Worm (Caenorhabditis elegans): Measurements from ENCODE around the gene Y6E2A.7.
"Not testable (repeated sequence)": the region's sequence is repeated elsewhere in the genome, so short reads cannot be mapped to it uniquely, and the experiment has no call there.

Y6E2A.7 gene

DNA sequence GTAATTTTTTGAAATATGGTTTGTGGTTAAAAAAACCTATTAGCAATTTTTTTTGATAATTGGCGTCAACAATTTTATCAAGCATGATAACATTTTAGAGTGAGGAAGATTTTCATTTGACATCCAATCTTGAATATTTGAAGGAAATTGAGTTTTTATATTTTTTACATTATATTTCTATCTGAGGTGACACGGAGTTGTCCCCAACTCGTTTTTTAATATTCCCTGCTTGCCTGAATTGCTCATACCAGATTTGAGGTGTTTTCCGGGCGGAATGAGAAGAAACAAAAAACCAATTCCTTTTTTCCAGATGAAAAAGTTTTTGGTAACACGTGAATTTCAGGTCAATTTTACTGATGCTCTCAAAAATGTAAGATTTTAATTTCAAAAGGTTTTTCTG is at the start of gene Y6E2A.7:
Gene Y6E2A.7 (plus strand): TSS at position 301 of the 400 bp plus-strand sequence.
- no peak for TF ChIP-seq dmd-6 (GFP tag; IDR thresholded peaks at IDR 0.05)
- TF ChIP-seq tag-97 (GFP tag; IDR thresholded peaks at IDR 0.05): no peak
- TF ChIP-seq ztf-11 (tag; optimal IDR thresholded peaks at IDR 0.05): no peak
- no peak for TF ChIP-seq nhr-25 (tag; optimal IDR thresholded peaks at IDR 0.05; ENCODE audit: borderline replicate concordance, insufficient read depth)
- no peak for TF ChIP-seq arid-1 (GFP tag; conservative IDR thresholded peaks at IDR 0.05)
- TF ChIP-seq mdt-29 (GFP tag; IDR thresholded peaks at IDR 0.05): no peak
- no peak for TF ChIP-seq pha-4 (GFP tag; IDR thresholded peaks at IDR 0.05)
- TF ChIP-seq pha-4 (tag; optimal IDR thresholded peaks at IDR 0.05): no peak
- TF ChIP-seq ama-1 (optimal IDR thresholded peaks at IDR 0.05): no peak
- TF ChIP-seq lin-15B (tag; optimal IDR thresholded peaks at IDR 0.05): no peak
- TF ChIP-seq T26A8.4 (GFP tag; IDR thresholded peaks at IDR 0.05): no peak
- no peak for TF ChIP-seq zfp-2 (tag; optimal IDR thresholded peaks at IDR 0.05)
- no peak for TF ChIP-seq vab-7 (GFP tag; IDR thresholded peaks at IDR 0.05)
- no peak for TF ChIP-seq snpc-1.2 (GFP tag; IDR thresholded peaks at IDR 0.05)
- no peak for TF ChIP-seq egl-43 (GFP tag; IDR thresholded peaks at IDR 0.05)
- no peak for TF ChIP-seq lir-3 (tag; optimal IDR thresholded peaks at IDR 0.05)
- no peak for TF ChIP-seq zip-2 (tag; optimal IDR thresholded peaks at IDR 0.05)

DNA sequence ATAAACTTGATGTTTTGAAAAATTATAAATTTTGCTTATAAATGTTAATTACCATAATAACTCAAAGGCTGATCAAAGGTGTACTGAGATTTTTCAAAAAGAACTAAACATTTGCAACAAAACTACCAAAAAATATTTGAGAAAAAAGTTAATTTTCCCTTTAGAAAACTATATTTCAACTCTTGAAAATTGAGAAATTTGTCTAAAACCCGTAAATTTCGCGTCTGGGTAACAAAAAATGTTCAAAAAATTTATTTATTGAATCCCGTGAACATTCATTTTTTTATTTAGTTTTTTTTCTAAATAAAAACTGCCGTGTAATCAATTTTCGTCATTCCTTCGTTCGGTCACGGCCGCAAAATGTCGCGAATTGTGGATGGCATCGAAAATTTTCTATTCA is 49.5 kb upstream of the Y6E2A.7 start, which contains the start of gene K06B4.15:
Gene K06B4.15 (plus strand): TSS at position 301 of the 400 bp plus-strand sequence.
- not testable (repeated sequence) for TF ChIP-seq F44E2.7 (GFP tag; IDR thresholded peaks at IDR 0.05); jun-1 (tag; optimal IDR thresholded peaks at IDR 0.05); Y105C5A.15 (GFP tag; IDR thresholded peaks at IDR 0.05)

DNA sequence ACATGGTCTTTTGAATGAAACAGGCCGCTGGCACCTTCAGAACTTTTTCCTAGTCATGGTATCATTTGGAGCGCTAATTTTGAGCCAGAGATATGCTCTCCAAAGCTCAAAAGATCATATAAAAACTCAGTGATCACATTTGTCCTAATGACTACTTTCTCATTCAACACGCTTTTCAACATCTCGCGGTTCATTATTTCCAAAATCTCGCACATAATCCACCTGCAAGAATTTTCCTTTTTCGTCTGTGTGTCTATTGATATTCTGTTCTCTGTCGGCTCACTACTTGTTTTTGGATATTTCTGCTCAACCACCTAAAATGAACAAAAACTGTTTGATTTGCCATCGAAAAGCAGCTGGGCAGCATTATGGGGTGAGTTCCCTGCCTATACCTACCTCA is 46.0 kb upstream of the Y6E2A.7 start, which contains the start of gene nhr-51:
Gene nhr-51 (plus strand): TSS at position 301 of the 400 bp plus-strand sequence.
- TF ChIP-seq tra-1 (GFP tag; IDR thresholded peaks at IDR 0.05) (no peak), ces-1 (GFP tag; optimal IDR thresholded peaks at IDR 0.05) (no peak), lin-29 (GFP tag; IDR thresholded peaks at IDR 0.05) (no peak), sdz-12 (GFP tag; optimal IDR thresholded peaks at IDR 0.05) (no peak), Y75B8A.6 (GFP tag; IDR thresholded peaks at IDR 0.05) (no peak), nhr-102 (tag; optimal IDR thresholded peaks at IDR 0.05) (no peak), F37D6.2 (tag; optimal IDR thresholded peaks at IDR 0.05) (no peak), egl-27 (tag; optimal IDR thresholded peaks at IDR 0.05) (no peak), lin-1 (GFP tag; IDR thresholded peaks at IDR 0.05) (no peak), dmd-8 (GFP tag; IDR thresholded peaks at IDR 0.05) (no peak)

DNA sequence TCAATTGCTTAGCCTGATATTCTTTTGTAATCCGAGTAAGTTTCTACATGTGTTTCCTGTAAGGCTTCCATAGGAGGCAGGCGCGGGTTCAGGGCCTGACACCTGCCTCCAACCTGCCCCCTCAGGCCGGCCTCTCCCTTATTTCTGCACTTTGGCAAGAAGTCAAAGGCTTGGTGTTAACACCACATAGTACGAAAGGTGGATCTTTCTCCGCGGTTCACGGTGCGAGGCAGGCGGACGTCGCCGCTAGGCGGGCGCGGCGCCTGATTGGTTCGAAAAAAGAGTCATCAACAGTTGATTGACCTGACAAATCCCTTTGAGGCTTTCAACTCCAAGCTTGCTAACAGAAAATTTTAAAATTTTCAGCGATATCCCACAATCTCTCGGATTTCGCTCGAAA is 44.8 kb upstream of the Y6E2A.7 start:
- no peak for TF ChIP-seq ceh-44 (GFP tag; IDR thresholded peaks at IDR 0.05)
- no peak for TF ChIP-seq attf-4 (tag; optimal IDR thresholded peaks at IDR 0.05)
- TF ChIP-seq ZK337.2 (GFP tag; IDR thresholded peaks at IDR 0.05): no peak
- TF ChIP-seq nhr-6 (tag; optimal IDR thresholded peaks at IDR 0.05): no peak
- TF ChIP-seq hmg-1.1 (GFP tag; IDR thresholded peaks at IDR 0.05): no peak
- TF ChIP-seq fos-1 (tag; optimal IDR thresholded peaks at IDR 0.05): no peak
- TF ChIP-seq set-16 (GFP tag; IDR thresholded peaks at IDR 0.05): peak; percentile 55
- TF ChIP-seq nhr-102 (tag; optimal IDR thresholded peaks at IDR 0.05): no peak
- TF ChIP-seq daf-8 (GFP tag; IDR thresholded peaks at IDR 0.05): no peak
- TF ChIP-seq dmd-8 (GFP tag; IDR thresholded peaks at IDR 0.05): 0 out of 2 replicates have a peak, but pooled peaks have one; percentile 31
- TF ChIP-seq Y75B8A.6 (GFP tag; IDR thresholded peaks at IDR 0.05): no peak

Measured in whole organism, L4 larva.